Fruit fly (Drosophila melanogaster) Kc167 (cell line): ENCODE data around the gene CG15547.

Source experiments
- Myc ChIP-seq: fragments of >200 bp; optimal IDR thresholded peaks from 2 replicates; lab custom pipeline; 2017; ENCODE audit warnings: missing external identifiers
- Sin3A ChIP-seq: fragments of >200 bp; optimal IDR thresholded peaks from 2 replicates; lab custom pipeline; 2018; ENCODE audit warnings: missing external identifiers
- h ChIP-seq: fragments of >200 bp; optimal IDR thresholded peaks from 3 replicates; lab custom pipeline; 2018; ENCODE audit warnings: missing external identifiers
- insv ChIP-seq: fragments of >200 bp; optimal IDR thresholded peaks from 3 replicates; lab custom pipeline; 2018; ENCODE audit warnings: missing external identifiers
- psq ChIP-seq: fragments of >200 bp; optimal IDR thresholded peaks from 2 replicates; lab custom pipeline; 2017; ENCODE audit warnings: missing external identifiers
- ttk ChIP-seq: sonication (Bioruptor generic); optimal IDR thresholded peaks from 2 replicates; lab custom pipeline; 2017; ENCODE audit warnings: missing external identifiers

CG15547 gene

DNA sequence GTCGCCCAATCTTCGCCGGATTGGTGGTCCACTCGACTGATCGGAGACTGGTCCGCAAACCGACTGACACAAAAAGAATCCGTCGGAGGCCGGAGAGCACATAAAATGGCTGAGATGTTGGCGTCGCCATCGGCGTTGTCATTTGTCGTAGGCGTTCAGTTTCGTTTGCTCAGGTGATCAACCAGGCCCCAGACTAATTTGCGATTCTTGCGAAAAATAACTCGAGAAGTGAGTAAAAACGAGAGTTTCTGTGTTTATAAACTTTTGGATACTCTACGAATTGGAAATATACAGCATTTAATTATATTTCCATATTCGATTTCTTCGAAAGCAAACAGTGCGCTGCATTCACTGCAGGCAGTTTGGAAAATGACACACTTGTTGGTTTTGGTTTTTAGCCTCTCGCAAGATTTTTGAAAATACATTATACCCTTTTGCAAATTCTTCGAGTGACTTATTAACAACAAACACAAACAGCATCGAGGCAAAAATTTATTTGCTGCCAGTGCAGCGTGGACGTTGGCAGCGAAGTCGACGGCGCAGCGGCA is 7.1 kb downstream of the CG15547 start, which contains the start of gene CG15546:
Gene CG15546, minus strand, starts transcription at position 51 of the 548 bp plus-strand sequence.
- no peak for TF ChIP-seq insv (lab: Kevin White, UChicago)
- TF ChIP-seq Myc: no peak
- TF ChIP-seq h (lab: Kevin White, UChicago): no peak
- TF ChIP-seq ttk: no peak
- no peak for TF ChIP-seq Sin3A
- TF ChIP-seq psq: no peak

- no peak for TF ChIP-seq Myc
- no peak for TF ChIP-seq Sin3A
- no peak for TF ChIP-seq psq
- no peak for TF ChIP-seq insv (lab: Kevin White, UChicago)
- no peak for TF ChIP-seq h (lab: Kevin White, UChicago)
- no peak for TF ChIP-seq ttk
These were observed 8.6 kb downstream of the CG15547 start for dm6 chr3R:30874679-30875078.

dm6 chr3R:30872301-30873044 is 10.8 kb downstream of the CG15547 start, which contains the start of gene CG15545:
CG15545 (minus strand) TSS chr3R:30872351.
- TF ChIP-seq Sin3A (no peak), insv (lab: Kevin White, UChicago) (no peak), psq (no peak), ttk (no peak), h (lab: Kevin White, UChicago) (no peak), Myc (no peak)

- TF ChIP-seq Myc (no peak), Sin3A (no peak), insv (lab: Kevin White, UChicago) (no peak), ttk (no peak), psq (no peak), h (lab: Kevin White, UChicago) (no peak)
These were observed 12.9 kb downstream of the CG15547 start for dm6 chr3R:30870317-30870878.

dm6 chr3R:30867232-30867631 is 16.1 kb downstream of the CG15547 start, which contains the start of gene Cpr100A:
Cpr100A (plus strand) TSS chr3R:30867521.
- TF ChIP-seq h (lab: Kevin White, UChicago): no peak
- TF ChIP-seq ttk: no peak
- TF ChIP-seq Sin3A: no peak
- TF ChIP-seq Myc: no peak
- TF ChIP-seq psq: no peak
- no peak for TF ChIP-seq insv (lab: Kevin White, UChicago)

dm6 chr3R:30865883-30866282 is 17.4 kb downstream of the CG15547 start:
- no peak for TF ChIP-seq insv (lab: Kevin White, UChicago)
- no peak for TF ChIP-seq psq
- TF ChIP-seq Sin3A: no peak
- TF ChIP-seq Myc: no peak
- no peak for TF ChIP-seq h (lab: Kevin White, UChicago)
- TF ChIP-seq ttk: no peak

DNA sequence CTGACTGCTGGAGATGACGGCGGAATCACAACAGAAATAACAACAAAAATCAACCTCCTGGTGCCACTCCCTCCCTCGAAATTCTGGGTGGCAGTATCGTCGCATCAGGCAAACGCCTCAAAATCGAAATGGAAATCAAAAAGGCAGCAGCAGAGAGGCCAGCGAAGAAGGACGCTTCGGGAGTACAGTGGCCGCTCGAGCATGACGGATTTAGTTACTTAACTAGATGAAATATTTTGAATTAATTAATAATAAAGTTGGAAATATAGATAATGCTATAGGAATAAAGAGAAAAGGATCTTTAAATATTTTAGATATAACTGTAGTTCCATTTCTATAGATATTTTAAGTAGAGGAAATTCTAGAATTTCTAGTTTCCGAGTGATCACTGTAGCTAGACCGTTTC is 17.9 kb downstream of the CG15547 start:
- TF ChIP-seq Myc (no peak), Sin3A (no peak), insv (lab: Kevin White, UChicago) (no peak), psq (no peak), h (lab: Kevin White, UChicago) (no peak), ttk (no peak)

dm6 chr3R:30864465-30864864 is 18.8 kb downstream of the CG15547 start:
- no peak for TF ChIP-seq h (lab: Kevin White, UChicago)
- no peak for TF ChIP-seq Myc
- TF ChIP-seq Sin3A: no peak
- TF ChIP-seq psq: no peak
- no peak for TF ChIP-seq insv (lab: Kevin White, UChicago)
- no peak for TF ChIP-seq ttk

dm6 chr3R:30863971-30864370 is 19.3 kb downstream of the CG15547 start:
- TF ChIP-seq ttk: no peak
- TF ChIP-seq insv (lab: Kevin White, UChicago): no peak
- no peak for TF ChIP-seq Sin3A
- TF ChIP-seq psq: no peak
- no peak for TF ChIP-seq Myc
- no peak for TF ChIP-seq h (lab: Kevin White, UChicago)

DNA sequence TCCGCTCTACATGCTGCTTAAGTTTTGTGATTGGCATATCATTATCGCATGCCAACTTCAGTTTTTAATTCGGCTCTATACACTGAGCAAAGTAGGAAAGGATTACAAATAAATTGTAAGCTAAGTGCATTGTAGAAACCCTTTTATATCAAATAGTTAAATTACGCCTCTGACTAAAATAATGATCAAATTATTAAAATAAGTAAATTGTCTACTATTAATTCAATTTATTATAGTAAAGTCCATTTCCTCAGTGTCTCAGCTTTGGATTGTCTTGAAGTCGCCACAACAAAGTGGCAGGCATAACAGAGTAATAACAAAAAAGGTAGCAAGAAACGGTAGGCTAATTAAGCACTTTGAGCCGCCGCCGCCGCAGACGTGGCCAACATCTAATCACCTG is 20.8 kb downstream of the CG15547 start:
- TF ChIP-seq h (lab: Kevin White, UChicago): no peak
- TF ChIP-seq psq: no peak
- TF ChIP-seq Sin3A: no peak
- no peak for TF ChIP-seq insv (lab: Kevin White, UChicago)
- TF ChIP-seq ttk: no peak
- no peak for TF ChIP-seq Myc

dm6 chr3R:30860561-30860928 is 22.8 kb downstream of the CG15547 start:
- no peak for TF ChIP-seq psq
- TF ChIP-seq Myc: no peak
- no peak for TF ChIP-seq ttk
- no peak for TF ChIP-seq h (lab: Kevin White, UChicago)
- TF ChIP-seq insv (lab: Kevin White, UChicago): no peak
- no peak for TF ChIP-seq Sin3A

- no peak for TF ChIP-seq h (lab: Kevin White, UChicago)
- TF ChIP-seq Myc: no peak
- no peak for TF ChIP-seq ttk
- TF ChIP-seq psq: no peak
- TF ChIP-seq insv (lab: Kevin White, UChicago): no peak
- TF ChIP-seq Sin3A: no peak
These were observed 23.3 kb downstream of the CG15547 start for dm6 chr3R:30859901-30860560.

dm6 chr3R:30856596-30856995 is 26.7 kb downstream of the CG15547 start:
- TF ChIP-seq Myc (no peak), insv (lab: Kevin White, UChicago) (no peak), Sin3A (no peak), h (lab: Kevin White, UChicago) (no peak), ttk (no peak), psq (no peak)
